Fruit fly (Drosophila melanogaster): ENCODE data around the gene OXA1L.
A peak's percentile ranks its signal among the peaks of the same experiment; 100 is the strongest.

The OXA1L gene

dm6 chr3L:10885711-10886272 is 479 bp downstream of the OXA1L start (continued):
- no peak for TF ChIP-seq CkIIα-i1 (GFP tag; IDR thresholded peaks at IDR 0.05)
- peak; percentile 71; the same call in 1 of the 2 replicates for TF ChIP-seq CG10321 (GFP tag; IDR thresholded peaks at IDR 0.05)
- peak; percentile 87 for TF ChIP-seq Dp (GFP tag; optimal IDR thresholded peaks at IDR 0.05)
- peak; percentile 19; the same call in 1 of the 2 replicates for TF ChIP-seq vvl (GFP tag; IDR thresholded peaks at IDR 0.05)
- TF ChIP-seq ham (GFP tag; IDR thresholded peaks at IDR 0.05) = no peak
- TF ChIP-seq CG4617 (GFP tag; optimal IDR thresholded peaks at IDR 0.05; ENCODE audit: borderline replicate concordance) = peak; percentile 65
- peak; percentile 27 for TF ChIP-seq onecut (GFP tag; IDR thresholded peaks at IDR 0.05)
- peak; percentile 37 for TF ChIP-seq trem (tag; optimal IDR thresholded peaks at IDR 0.05)
- peak; percentile 48 for TF ChIP-seq CG1603 (tag; optimal IDR thresholded peaks at IDR 0.05)
- no peak for TF ChIP-seq Scr (GFP tag; IDR thresholded peaks at IDR 0.05; ENCODE audit: partially characterized antibody)
- TF ChIP-seq Sin3A (optimal IDR thresholded peaks at IDR 0.05) = peak; percentile 49
- TF ChIP-seq bigmax (GFP tag; optimal IDR thresholded peaks at IDR 0.05) = peak; percentile 93
- TF ChIP-seq Myb (GFP tag; optimal IDR thresholded peaks at IDR 0.05) = peak; percentile 10
- TF ChIP-seq scrt (GFP tag; optimal IDR thresholded peaks at IDR 0.05) = no peak
- TF ChIP-seq H2.0 (GFP tag; IDR thresholded peaks at IDR 0.05) = no peak; the same call in 1 of the 2 replicates
- TF ChIP-seq CG13424 (tag; optimal IDR thresholded peaks at IDR 0.05) = no peak

DNA sequence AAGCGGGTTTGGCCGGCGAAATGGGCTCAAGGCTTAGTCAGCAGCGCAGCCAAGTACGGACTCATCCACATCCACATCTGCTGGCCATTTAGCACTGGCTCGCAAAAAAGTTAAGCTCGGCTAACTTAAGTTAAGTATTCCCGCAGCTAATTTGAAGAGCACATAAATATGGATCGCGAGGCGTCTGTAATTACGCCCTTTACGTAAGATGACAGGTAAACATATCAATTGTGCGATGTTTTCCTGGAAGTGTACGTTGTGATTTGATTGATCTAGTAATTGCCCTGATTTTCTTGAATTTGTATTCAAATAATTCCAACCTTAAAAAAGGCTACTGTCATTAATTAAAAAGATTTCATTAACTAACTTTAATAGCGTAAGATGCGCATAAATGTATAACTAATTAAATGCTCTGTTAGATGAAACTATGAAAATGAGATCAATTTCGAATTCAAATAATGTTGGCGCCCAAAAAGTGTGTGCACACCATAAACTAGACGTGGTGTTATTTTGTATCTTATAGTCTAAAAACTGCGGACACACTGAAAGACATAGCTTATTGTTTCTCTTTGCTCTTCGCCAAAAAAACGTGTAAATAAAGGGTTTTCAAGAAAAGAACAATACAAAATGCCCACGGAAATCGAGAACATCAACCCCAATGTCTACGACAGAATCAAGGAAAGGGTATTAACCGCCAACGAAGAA is 3.8 kb downstream of the OXA1L start, which contains the start of the genes CG6409 and galla-2:
CG6409 (minus strand) TSS at position 51 of the 705 bp plus-strand sequence.
galla-2 (plus strand) TSS at position 555 of the 705 bp plus-strand sequence.
- peak; percentile 14 for TF ChIP-seq trem (tag; optimal IDR thresholded peaks at IDR 0.05)
- TF ChIP-seq gt (GFP tag; IDR thresholded peaks at IDR 0.05) = no peak
- TF ChIP-seq toy (GFP tag; IDR thresholded peaks at IDR 0.05) = no peak
- no peak for TF ChIP-seq vfl (GFP tag; optimal IDR thresholded peaks at IDR 0.05)
- TF ChIP-seq h (optimal IDR thresholded peaks at IDR 0.05) = no peak
- no peak for TF ChIP-seq CG14014 (GFP tag; IDR thresholded peaks at IDR 0.05)
- 0 out of 2 replicates have a peak, but pooled peaks have one; percentile 10 for TF ChIP-seq Scr (GFP tag; IDR thresholded peaks at IDR 0.05; ENCODE audit: partially characterized antibody)
- peak; percentile 41 for TF ChIP-seq CG9797 (GFP tag; optimal IDR thresholded peaks at IDR 0.05)
- TF ChIP-seq Bgb (GFP tag; IDR thresholded peaks at IDR 0.05; ENCODE audit: partially characterized antibody) = no peak
- no peak for TF ChIP-seq pan (optimal IDR thresholded peaks at IDR 0.05)
- peak in 1 of 2 experiments; percentile 18 for TF ChIP-seq pan (GFP tag; optimal IDR thresholded peaks at IDR 0.05 in 1 of 2, IDR thresholded peaks at IDR 0.05 in 1 of 2)
- peak; percentile 70 for TF ChIP-seq pzg (GFP tag; optimal IDR thresholded peaks at IDR 0.05)
- TF ChIP-seq CG4617 (GFP tag; optimal IDR thresholded peaks at IDR 0.05; ENCODE audit: borderline replicate concordance) = peak; percentile 38
- no peak for TF ChIP-seq kay (GFP tag; optimal IDR thresholded peaks at IDR 0.05)
- peak; percentile 6 for TF ChIP-seq YL-1 (GFP tag; optimal IDR thresholded peaks at IDR 0.05)
- TF ChIP-seq usp (GFP tag; optimal IDR thresholded peaks at IDR 0.05) = no peak
- TF ChIP-seq E2f2 (GFP tag; IDR thresholded peaks at IDR 0.05) = peak; percentile 95
- peak; percentile 48 for TF ChIP-seq onecut (GFP tag; IDR thresholded peaks at IDR 0.05)
- peak; percentile 38 for TF ChIP-seq Myb (GFP tag; optimal IDR thresholded peaks at IDR 0.05)
- no peak for TF ChIP-seq dati (GFP tag; IDR thresholded peaks at IDR 0.05)
- TF ChIP-seq gfzf (GFP tag; optimal IDR thresholded peaks at IDR 0.05) = peak; percentile 81
- TF ChIP-seq Vsx1 (GFP tag; optimal IDR thresholded peaks at IDR 0.05) = peak; percentile 1
- TF ChIP-seq Ada2b (GFP tag; IDR thresholded peaks at IDR 0.05) = no peak
- peak; percentile 82 for TF ChIP-seq Dp (GFP tag; optimal IDR thresholded peaks at IDR 0.05)
- no peak for TF ChIP-seq Nf-YC (tag; optimal IDR thresholded peaks at IDR 0.05)
- TF ChIP-seq Trl (optimal IDR thresholded peaks at IDR 0.05) = peak in 1 of 2 experiments; percentile 15
- TF ChIP-seq Trl (GFP tag; optimal IDR thresholded peaks at IDR 0.05) = no peak
- TF ChIP-seq row (GFP tag; IDR thresholded peaks at IDR 0.05) = no peak
- TF ChIP-seq CG1603 (tag; optimal IDR thresholded peaks at IDR 0.05) = peak; percentile 0
- no peak for TF ChIP-seq CG1233 (GFP tag; optimal IDR thresholded peaks at IDR 0.05)
- peak; percentile 87 for TF ChIP-seq stwl (tag; optimal IDR thresholded peaks at IDR 0.05)
- no peak for TF ChIP-seq CG11093 (GFP tag; IDR thresholded peaks at IDR 0.05)
- TF ChIP-seq CG3847 (GFP tag; IDR thresholded peaks at IDR 0.05) = peak; percentile 33; the same call in 1 of the 2 replicates
- TF ChIP-seq CG8290 (GFP tag; optimal IDR thresholded peaks at IDR 0.05) = no peak
- TF ChIP-seq CG8290 (tag; optimal IDR thresholded peaks at IDR 0.05) = no peak
- peak; percentile 67 for TF ChIP-seq MBD-R2 (GFP tag; IDR thresholded peaks at IDR 0.05)
- no peak for TF ChIP-seq CG6272 (GFP tag; IDR thresholded peaks at IDR 0.05)
- TF ChIP-seq MESR4 (GFP tag; optimal IDR thresholded peaks at IDR 0.05) = peak; percentile 24
- TF ChIP-seq CG14710 (tag; optimal IDR thresholded peaks at IDR 0.05) = peak; percentile 99
- TF ChIP-seq sens (GFP tag) = peak; percentile 62
